Fruit fly (Drosophila melanogaster) whole organism, pupa: ENCODE results near the gene CG15480.

ENCODE experiments used
- CG10348 ChIP-seq: fragments of 200-800 bp; sonication (Bioruptor generic); IDR thresholded peaks from 2 replicates; pipeline ENCODE4 v1.3.6; 2022; ENCODE audit warnings: missing biosample characterization, missing genetic modification characterization
- CG12605 ChIP-seq: fragments of 200-800 bp; sonication (Bioruptor generic); IDR thresholded peaks from 2 replicates; pipeline ENCODE4 v1.3.6; 2022; ENCODE audit warnings: missing biosample characterization, missing genetic modification characterization
- CG14655 ChIP-seq: fragments of 200-800 bp; sonication (Bioruptor generic); optimal IDR thresholded peaks from 3 replicates; lab custom pipeline; 2017; ENCODE audit warnings: mild to moderate bottlenecking, missing biosample characterization, missing genetic modification reagents, missing genetic modification characterization
- CG17806 ChIP-seq: fragments of 200-800 bp; sonication (Bioruptor generic); optimal IDR thresholded peaks from 2 replicates; lab custom pipeline; 2018; ENCODE audit warnings: missing biosample characterization, mild to moderate bottlenecking, missing genetic modification characterization, moderate library complexity
- CG32121 ChIP-seq: fragments of 200-800 bp; sonication (Bioruptor generic); IDR thresholded peaks from 2 replicates; pipeline ENCODE4 v1.3.6; 2022; ENCODE audit warnings: missing biosample characterization, missing genetic modification characterization
- CG34367 ChIP-seq: fragments of 200-800 bp; sonication (Bioruptor generic); optimal IDR thresholded peaks from 2 replicates; lab custom pipeline; 2018; ENCODE audit warnings: missing biosample characterization, mild to moderate bottlenecking, missing genetic modification characterization
- CG9948 ChIP-seq: fragments of 200-800 bp; sonication (Bioruptor generic); optimal IDR thresholded peaks from 2 replicates; lab custom pipeline; 2018; ENCODE audit warnings: missing biosample characterization, mild to moderate bottlenecking, missing genetic modification characterization, moderate library complexity
- D1 ChIP-seq: fragments of 200-800 bp; sonication (Bioruptor generic); optimal IDR thresholded peaks from 2 replicates; lab custom pipeline; 2018; ENCODE audit warnings: missing biosample characterization, mild to moderate bottlenecking, missing genetic modification characterization, moderate library complexity
- EcR ChIP-seq: fragments of 200-800 bp; sonication (Bioruptor generic); optimal IDR thresholded peaks from 3 replicates; lab custom pipeline; 2019; ENCODE audit warnings: missing biosample characterization, missing genetic modification characterization, mild to moderate bottlenecking, moderate library complexity, missing genetic modification reagents
- Pif1A ChIP-seq: fragments of 200-800 bp; sonication (Bioruptor generic); optimal IDR thresholded peaks from 3 replicates; lab custom pipeline; 2016; ENCODE audit warnings: missing biosample characterization, missing genetic modification characterization
- fd96Ca ChIP-seq: fragments of 200-800 bp; sonication (Bioruptor generic); IDR thresholded peaks from 3 replicates; pipeline ENCODE4 v1.3.6; 2022; ENCODE audit warnings: missing biosample characterization, missing genetic modification characterization
- gl ChIP-seq: fragments of 200-800 bp; sonication (Bioruptor generic); optimal IDR thresholded peaks from 2 replicates; lab custom pipeline; 2018; ENCODE audit warnings: missing biosample characterization, mild to moderate bottlenecking, missing genetic modification characterization

dm6 chr2L:13239689-13240088 lies 14.6 kb upstream of the CG15480 start, which contains the start of gene Jhbp13:
- TF ChIP-seq D1 (tag; lab: Kevin White, UChicago) (no peak), fd96Ca (no peak), CG32121 (GFP tag; lab: Robert Waterston, UW) (no peak), gl (no peak), CG9948 (tag; lab: Kevin White, UChicago) (no peak), EcR (no peak), CG17806 (tag; lab: Kevin White, UChicago) (no peak), CG12605 (GFP tag; lab: Robert Waterston, UW) (no peak), CG14655 (GFP tag; lab: Kevin White, UChicago) (no peak), CG34367 (tag; lab: Kevin White, UChicago) (no peak), Pif1A (GFP tag; lab: Kevin White, UChicago) (no peak), CG10348 (GFP tag; lab: Robert Waterston, UW) (no peak)
